Worm (Caenorhabditis elegans): ENCODE data around the gene mstr-2.

Gene mstr-2

ce11 chrIII:4449357-4449756 is 19.6 kb upstream of the mstr-2 start (continued):
- TF ChIP-seq hmg-1.2 (GFP tag; IDR thresholded peaks at IDR 0.05) (peak; percentile 48; the same call in 1 of the 2 replicates), egl-18 (GFP tag; IDR thresholded peaks at IDR 0.05) (no peak), let-607 (tag; optimal IDR thresholded peaks at IDR 0.05) (no peak), B0035.1 (tag; optimal IDR thresholded peaks at IDR 0.05) (no peak), unc-130 (GFP tag; optimal IDR thresholded peaks at IDR 0.05) (no peak), ztf-28 (GFP tag; IDR thresholded peaks at IDR 0.05) (0 out of 2 replicates have a peak, but pooled peaks have one; percentile 36), lin-54 (GFP tag; optimal IDR thresholded peaks at IDR 0.05) (peak; percentile 41)

- no peak for TF ChIP-seq F52B5.7 (tag; optimal IDR thresholded peaks at IDR 0.05)
- TF ChIP-seq egl-44 (GFP tag; IDR thresholded peaks at IDR 0.05): no peak
- no peak for TF ChIP-seq Y53G8AR.9 (GFP tag; conservative IDR thresholded peaks at IDR 0.05)
- TF ChIP-seq T07F8.4 (tag; optimal IDR thresholded peaks at IDR 0.05): no peak
- TF ChIP-seq F39B2.1 (GFP tag; IDR thresholded peaks at IDR 0.05): no peak
- no peak for TF ChIP-seq attf-3 (GFP tag; conservative IDR thresholded peaks at IDR 0.05)
- TF ChIP-seq snpc-1.1 (tag; optimal IDR thresholded peaks at IDR 0.05; ENCODE audit: insufficient read depth): no peak
- no peak for TF ChIP-seq mxl-1 (tag; optimal IDR thresholded peaks at IDR 0.05)
- TF ChIP-seq attf-6 (GFP tag; IDR thresholded peaks at IDR 0.05): no peak
- no peak for TF ChIP-seq atf-7 (tag; optimal IDR thresholded peaks at IDR 0.05)
- no peak for TF ChIP-seq F10E7.11 (tag; optimal IDR thresholded peaks at IDR 0.05)
- TF ChIP-seq madf-10 (tag; optimal IDR thresholded peaks at IDR 0.05): no peak
- TF ChIP-seq Y79H2A.3 (GFP tag; conservative IDR thresholded peaks at IDR 0.05): no peak
- TF ChIP-seq him-1 (tag; optimal IDR thresholded peaks at IDR 0.05): peak; percentile 46
- no peak for TF ChIP-seq ama-1 (optimal IDR thresholded peaks at IDR 0.05)
- TF ChIP-seq ama-1 (GFP tag; optimal IDR thresholded peaks at IDR 0.05): no peak
- TF ChIP-seq dpff-1 (tag; optimal IDR thresholded peaks at IDR 0.05): no peak
- no peak for TF ChIP-seq C06A6.2 (GFP tag; conservative IDR thresholded peaks at IDR 0.05)
- TF ChIP-seq Y53F4B.3 (GFP tag; IDR thresholded peaks at IDR 0.05): no peak
- no peak for TF ChIP-seq cebp-2 (GFP tag; IDR thresholded peaks at IDR 0.05)
- no peak for TF ChIP-seq chd-7 (tag; optimal IDR thresholded peaks at IDR 0.05)
- TF ChIP-seq dox-1 (GFP tag; IDR thresholded peaks at IDR 0.05): no peak
- TF ChIP-seq B0261.1 (tag; optimal IDR thresholded peaks at IDR 0.05): peak; percentile 71
- TF ChIP-seq nfya-1 (tag; optimal IDR thresholded peaks at IDR 0.05; ENCODE audit: borderline replicate concordance, insufficient read depth): no peak
- no peak for TF ChIP-seq efl-1 (GFP tag; optimal IDR thresholded peaks at IDR 0.05)
- no peak for TF ChIP-seq F57C9.4 (tag; optimal IDR thresholded peaks at IDR 0.05)
- no peak for TF ChIP-seq K11D2.4 (GFP tag; IDR thresholded peaks at IDR 0.05)
- TF ChIP-seq ztf-18 (tag; optimal IDR thresholded peaks at IDR 0.05): peak; percentile 36
- 0 out of 2 replicates have a peak, but pooled peaks have one; percentile 24 for TF ChIP-seq lir-1 (GFP tag; conservative IDR thresholded peaks at IDR 0.05)
- TF ChIP-seq ceh-58 (GFP tag; IDR thresholded peaks at IDR 0.05): no peak
- TF ChIP-seq bed-2 (GFP tag; IDR thresholded peaks at IDR 0.05): no peak
- no peak for TF ChIP-seq fkh-3 (tag; optimal IDR thresholded peaks at IDR 0.05)
- TF ChIP-seq mes-4 (tag; optimal IDR thresholded peaks at IDR 0.05): no peak
- peak; percentile 45 for TF ChIP-seq F33H1.4 (GFP tag; IDR thresholded peaks at IDR 0.05)
- TF ChIP-seq xnd-1 (tag; optimal IDR thresholded peaks at IDR 0.05): no peak
- TF ChIP-seq K12H6.12 (tag; optimal IDR thresholded peaks at IDR 0.05): no peak
- peak; percentile 60 for TF ChIP-seq pbrm-1 (GFP tag; IDR thresholded peaks at IDR 0.05)
- no peak for TF ChIP-seq ceh-79 (tag; optimal IDR thresholded peaks at IDR 0.05)
- TF ChIP-seq ets-4 (GFP tag; optimal IDR thresholded peaks at IDR 0.05): no peak
- TF ChIP-seq lsl-1 (GFP tag; optimal IDR thresholded peaks at IDR 0.05): peak; percentile 33
- no peak for TF ChIP-seq mcd-1 (GFP tag; IDR thresholded peaks at IDR 0.05)
- peak; percentile 53 for TF ChIP-seq hmg-1.2 (GFP tag; IDR thresholded peaks at IDR 0.05)
These were observed 18.9 kb upstream of the mstr-2 start, which contains the start of gene ceh-43 for ce11 chrIII:4449893-4450579. TSS of gene ceh-43 (minus strand) at chrIII:4449943.
